Worm (Caenorhabditis elegans) whole organism, dauer: Measurements from ENCODE around the gene ZC190.5.

Source experiments
- unc-62 ChIP-seq: sonication (generic microtip); optimal IDR thresholded peaks from 2 replicates; lab custom pipeline; 2017; ENCODE audit warnings: missing biosample characterization, missing genetic modification reagents, missing genetic modification characterization

ZC190.5 gene

DNA sequence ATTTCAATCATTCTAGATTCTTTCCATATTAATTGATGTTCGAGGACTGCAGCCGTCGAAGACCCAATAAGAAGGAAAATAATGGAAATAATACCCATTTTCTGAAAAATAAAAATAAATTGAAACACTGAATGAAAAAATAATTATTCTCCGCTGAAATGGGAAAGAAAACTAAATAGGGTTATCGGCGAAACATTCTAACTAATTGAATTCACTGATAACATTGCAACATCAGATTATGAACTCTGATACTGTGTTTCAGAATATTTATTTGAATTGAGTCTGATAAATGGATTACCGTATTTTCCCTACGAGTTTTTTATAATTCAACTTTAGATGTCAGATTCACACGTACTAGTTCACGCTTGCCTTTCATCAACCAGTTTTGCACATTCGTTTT lies 30.3 kb downstream of the ZC190.5 start, which contains the start of gene asp-13:
Gene asp-13 (minus strand): TSS at position 101 of the 400 bp plus-strand sequence.
- TF ChIP-seq unc-62 (GFP tag; lab: Kevin White, UChicago), result no peak

DNA sequence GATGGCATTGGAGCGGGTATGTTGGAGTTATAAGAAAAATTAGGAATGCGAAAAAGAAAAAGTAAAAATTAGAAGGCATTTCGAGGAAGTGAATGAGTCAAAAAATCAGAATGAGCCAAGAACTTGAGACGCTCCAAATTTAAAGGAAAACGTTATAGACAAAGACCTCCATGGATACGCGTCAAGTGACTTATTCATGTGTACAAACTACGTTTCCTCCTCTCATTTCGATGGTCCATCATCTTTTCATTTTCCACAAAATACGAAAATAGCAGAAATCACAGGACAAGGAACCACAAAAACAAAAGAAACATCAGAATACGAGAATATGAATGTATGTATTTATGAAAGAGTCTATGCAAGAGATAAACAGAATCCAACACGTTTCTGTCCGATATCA lies 32.1 kb downstream of the ZC190.5 start, which contains the start of gene F28A12.3:
Gene F28A12.3 (minus strand): TSS at position 101 of the 400 bp plus-strand sequence.
- no peak for TF ChIP-seq unc-62 (GFP tag; lab: Kevin White, UChicago)

DNA sequence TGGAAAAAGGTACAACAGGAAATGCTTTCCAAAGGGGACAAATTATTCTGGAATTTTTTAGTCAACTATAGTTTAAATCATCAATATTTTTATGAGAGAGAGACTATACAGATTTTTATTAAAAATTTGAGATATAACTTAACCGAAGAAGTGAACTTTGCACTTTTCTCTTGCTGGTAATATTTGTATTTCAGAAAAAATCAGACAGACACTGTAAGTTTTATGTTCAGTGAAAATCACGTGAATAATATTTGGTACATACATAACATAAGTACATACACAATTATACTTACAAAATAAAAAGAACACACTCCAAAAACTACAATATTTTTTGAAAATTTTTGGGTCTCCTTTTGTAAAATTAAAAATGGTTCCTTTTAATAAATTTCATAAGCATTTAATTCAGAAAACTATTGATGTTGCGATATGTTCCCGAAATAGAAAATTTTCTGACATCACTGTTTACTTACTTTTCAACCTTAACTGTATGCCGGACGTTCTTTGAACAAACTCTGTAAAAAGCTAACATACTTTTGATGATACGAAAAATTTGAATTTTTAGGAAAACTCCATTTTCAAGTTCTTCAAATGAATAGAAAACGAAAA lies 35.6 kb downstream of the ZC190.5 start, which contains the start of the genes F28A12.10 and acd-4:
Gene F28A12.10 (minus strand): TSS at position 101 of the 606 bp plus-strand sequence.
Gene acd-4 (plus strand): TSS at position 556 of the 606 bp plus-strand sequence.
- no peak for TF ChIP-seq unc-62 (GFP tag; lab: Kevin White, UChicago)

DNA sequence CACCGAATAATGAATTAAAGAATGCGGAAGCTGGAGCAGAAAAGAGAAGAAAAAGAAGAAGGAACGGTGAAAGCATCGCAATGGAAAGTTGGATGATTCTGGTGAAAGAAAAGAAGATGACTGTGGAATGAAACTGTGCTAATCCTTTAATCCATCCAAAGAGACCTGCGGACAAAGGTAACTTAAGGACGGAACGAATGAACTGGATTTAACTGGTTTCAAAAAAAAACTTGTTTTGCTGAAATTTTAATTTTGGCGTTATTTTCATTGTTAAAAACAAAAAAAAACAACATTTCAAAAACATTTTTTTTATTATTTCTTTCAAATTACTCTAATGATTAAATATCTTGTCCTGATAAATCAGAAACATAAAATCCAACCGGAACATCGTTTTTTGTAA lies 36.5 kb downstream of the ZC190.5 start, which contains the start of gene grl-12:
Gene grl-12 (minus strand): TSS at position 101 of the 400 bp plus-strand sequence.
- TF ChIP-seq unc-62 (GFP tag; lab: Kevin White, UChicago), result no peak

DNA sequence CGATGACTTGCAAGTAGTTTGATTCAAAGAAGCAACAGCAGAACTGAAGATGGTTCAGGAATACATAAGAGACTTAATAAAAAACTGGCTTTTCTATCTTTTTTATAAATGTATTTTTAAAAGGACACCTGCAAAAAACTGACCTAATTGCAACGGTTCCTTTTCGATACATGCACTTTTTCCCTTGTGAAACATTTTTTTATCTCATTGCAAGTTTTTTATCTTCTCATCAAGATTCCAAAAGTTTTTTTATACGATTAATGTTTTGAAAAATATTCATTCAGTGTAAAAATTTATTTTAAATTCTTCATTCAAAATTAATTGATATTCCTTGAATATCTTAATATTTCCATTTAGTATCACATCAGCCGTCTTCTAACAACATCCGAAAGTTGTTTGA lies 37.8 kb downstream of the ZC190.5 start, which contains the start of gene oac-29:
Gene oac-29 (minus strand): TSS at position 101 of the 400 bp plus-strand sequence.
- no peak for TF ChIP-seq unc-62 (GFP tag; lab: Kevin White, UChicago)

DNA sequence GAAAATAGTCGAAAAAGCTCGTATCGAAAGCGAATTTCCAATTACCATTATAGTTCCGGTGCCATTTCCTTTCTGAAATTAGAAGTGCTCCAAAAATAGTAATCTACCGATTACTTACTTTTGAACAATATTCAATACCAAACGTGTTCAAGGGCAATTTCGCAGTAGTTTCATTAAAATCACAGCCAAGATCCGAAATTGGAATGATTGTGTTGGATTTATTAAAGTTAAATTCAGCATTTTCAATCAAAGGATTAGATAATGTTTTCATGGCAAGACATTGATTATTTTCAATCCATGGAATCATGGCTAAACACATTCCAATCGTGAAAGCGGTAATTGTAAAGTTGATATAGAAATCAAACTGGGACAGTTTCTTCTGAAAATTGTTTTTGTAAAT lies 40.6 kb downstream of the ZC190.5 start:
- TF ChIP-seq unc-62 (GFP tag; lab: Kevin White, UChicago), result no peak

DNA sequence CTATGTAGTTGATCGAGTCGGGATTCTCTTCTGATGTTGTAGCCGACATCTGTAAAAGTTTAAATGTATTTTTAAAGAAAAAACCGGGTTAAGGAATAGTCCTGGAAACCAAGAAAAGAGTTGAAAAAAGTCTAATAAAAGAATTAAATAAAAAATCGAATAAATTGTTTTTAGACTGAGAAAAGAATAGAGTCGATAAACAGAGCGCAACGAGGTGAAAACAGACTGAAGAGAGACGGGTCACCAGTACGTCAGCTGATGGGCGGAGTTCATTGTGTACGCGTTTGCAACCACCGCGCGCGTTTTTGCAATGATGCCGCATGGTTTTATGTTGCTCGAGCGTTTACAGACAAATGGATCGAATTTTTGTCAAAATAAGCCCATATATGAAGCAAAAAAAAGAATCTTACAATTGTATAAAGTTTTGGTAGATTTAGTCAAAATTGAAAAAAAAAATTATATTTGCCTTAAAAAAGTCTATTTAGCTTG lies 42.1 kb downstream of the ZC190.5 start, which contains the start of gene atg-18:
Gene atg-18 (minus strand): TSS at position 51 of the 489 bp plus-strand sequence.
- TF ChIP-seq unc-62 (GFP tag; lab: Kevin White, UChicago), result no peak

DNA sequence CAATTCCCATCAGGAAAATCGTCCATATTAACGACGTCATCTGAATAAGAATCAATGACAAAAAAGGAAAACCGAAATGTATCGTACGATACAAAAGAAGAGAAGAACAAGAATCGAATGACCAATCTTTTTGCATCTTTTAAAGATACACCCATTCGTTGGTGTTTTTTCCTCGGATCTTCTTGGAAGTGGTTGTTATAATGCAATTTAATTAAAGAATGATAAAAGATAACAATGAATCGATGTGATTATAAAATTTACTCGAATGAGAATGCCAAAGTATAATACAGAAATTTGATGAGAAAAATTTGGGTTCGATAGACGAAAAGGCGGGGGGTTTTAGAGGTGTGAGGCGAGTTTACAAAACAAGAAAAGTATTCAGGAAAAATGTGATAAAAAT lies 44.4 kb downstream of the ZC190.5 start, which contains the start of gene F41E6.12:
Gene F41E6.12 (minus strand): TSS at position 101 of the 400 bp plus-strand sequence.
- TF ChIP-seq unc-62 (GFP tag; lab: Kevin White, UChicago), result no peak

DNA sequence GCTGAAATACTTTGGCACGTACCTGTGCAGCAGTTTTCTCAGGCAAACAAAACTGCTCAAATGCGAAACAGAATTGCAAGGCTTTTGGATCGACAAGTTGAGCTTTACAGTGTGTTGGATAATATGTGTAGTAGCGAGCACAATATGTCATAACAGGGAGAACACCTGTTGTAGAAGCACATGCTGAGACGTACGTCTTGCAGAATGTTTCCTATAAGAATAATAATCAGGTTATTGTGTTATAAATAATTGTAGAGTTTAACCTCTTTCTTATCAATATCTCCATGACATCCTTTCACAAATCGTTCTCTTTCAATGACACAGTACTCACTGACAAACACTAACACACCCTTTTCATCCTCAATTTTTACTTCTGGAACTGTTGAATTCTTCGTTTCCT lies 45.8 kb downstream of the ZC190.5 start:
- TF ChIP-seq unc-62 (GFP tag; lab: Kevin White, UChicago), result no peak

DNA sequence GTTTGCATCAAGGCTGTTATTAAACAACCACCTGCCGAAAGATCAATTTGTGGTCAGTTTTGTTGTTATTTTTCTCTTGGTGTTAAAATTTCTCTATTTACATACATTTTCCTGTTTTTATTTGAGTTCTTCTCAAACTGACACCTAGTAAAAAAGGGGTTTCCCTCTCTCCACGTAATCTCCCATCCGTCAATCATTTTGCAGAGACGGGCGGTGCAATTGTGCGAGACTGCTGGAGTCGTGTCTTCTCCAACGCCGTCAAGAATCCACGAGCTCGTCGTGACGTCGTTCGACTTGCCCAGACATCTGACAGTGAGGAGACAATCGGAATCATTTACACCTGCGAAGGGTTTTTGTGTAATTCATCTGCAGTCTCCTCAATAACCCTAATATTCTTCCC lies 47.0 kb downstream of the ZC190.5 start:
- no peak for TF ChIP-seq unc-62 (GFP tag; lab: Kevin White, UChicago)

DNA sequence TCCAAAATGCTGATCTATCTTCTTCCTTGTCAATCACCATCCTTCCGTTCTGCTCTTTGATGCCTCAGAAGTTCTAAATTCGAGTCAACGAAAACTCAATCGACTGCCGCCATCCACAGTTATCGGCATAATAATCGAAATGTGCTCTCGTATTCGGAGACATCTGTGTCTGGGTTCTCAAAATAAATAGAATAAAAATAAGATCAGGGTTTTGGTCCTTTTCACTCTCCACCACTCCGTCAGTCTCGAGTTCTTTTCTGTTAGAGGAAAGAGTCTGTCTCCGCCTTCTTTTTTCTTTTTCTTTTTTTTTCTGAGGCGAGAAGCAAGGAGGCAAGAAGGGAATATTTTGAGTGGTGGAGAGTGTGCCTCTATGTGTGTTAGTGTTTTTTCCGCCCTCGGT lies 49.6 kb downstream of the ZC190.5 start, which contains the start of gene F41E6.17:
Gene F41E6.17 (plus strand): TSS at position 348 of the 400 bp plus-strand sequence.
- no peak for TF ChIP-seq unc-62 (GFP tag; lab: Kevin White, UChicago)

DNA sequence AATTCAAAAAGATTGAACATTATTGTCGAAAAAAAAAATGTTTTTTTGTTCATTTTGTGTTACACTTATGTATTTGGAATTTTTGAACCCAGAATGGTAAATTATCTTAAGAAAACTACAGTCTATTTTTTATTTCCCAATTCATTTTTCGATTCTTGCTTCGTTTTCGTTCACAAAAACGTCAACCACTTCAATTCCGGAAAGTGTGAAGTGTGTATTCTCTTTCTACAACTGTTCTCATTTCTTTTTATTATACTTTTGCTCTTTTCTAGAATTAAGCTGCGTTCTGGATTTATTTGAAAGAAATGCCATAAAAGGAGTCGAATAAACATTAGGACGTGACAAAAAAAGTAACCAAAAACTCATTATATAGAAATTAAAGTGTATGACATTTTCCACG lies 51.1 kb downstream of the ZC190.5 start, which contains the start of gene F41E6.1:
Gene F41E6.1 (plus strand): TSS at position 301 of the 400 bp plus-strand sequence.
- no peak for TF ChIP-seq unc-62 (GFP tag; lab: Kevin White, UChicago)
